Fruit fly (Drosophila melanogaster): Measurements from ENCODE around the gene dnt.

The dnt gene

DNA sequence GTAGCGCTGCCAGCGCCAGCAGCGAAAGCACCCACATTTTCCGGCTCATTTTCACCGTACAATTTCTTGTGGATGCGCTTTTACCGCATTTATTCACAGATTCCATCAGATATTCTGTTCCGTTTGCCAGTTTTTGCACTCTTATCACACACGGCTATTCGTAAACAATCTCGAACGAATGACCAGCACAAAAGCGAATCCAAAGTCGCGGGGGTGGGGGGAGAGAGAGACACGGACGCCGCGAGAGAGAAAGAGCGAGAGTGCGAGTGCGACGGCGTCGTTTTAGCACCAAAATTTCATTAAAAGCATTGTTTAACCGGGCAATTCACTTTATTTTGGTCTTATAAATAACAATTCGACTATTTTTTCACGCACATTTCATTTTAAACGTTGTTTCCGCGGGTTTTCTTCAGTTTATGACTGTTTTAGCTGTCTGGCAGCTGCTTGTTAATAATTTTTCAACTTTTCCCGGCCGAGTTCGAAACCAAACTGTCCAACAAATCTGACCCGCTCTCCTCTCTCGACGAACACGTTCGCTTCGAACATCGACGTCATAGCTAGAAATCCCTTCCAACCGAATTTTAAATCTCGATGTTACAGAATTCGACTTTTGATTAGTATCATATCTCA, at the start of gene dnt:
TSS of gene dnt (minus strand) at position 494 of the 630 bp plus-strand sequence.
- TF ChIP-seq CG8301 (tag; optimal IDR thresholded peaks at IDR 0.05) (no peak), EcR (GFP tag; optimal IDR thresholded peaks at IDR 0.05) (peak; percentile 55)

DNA sequence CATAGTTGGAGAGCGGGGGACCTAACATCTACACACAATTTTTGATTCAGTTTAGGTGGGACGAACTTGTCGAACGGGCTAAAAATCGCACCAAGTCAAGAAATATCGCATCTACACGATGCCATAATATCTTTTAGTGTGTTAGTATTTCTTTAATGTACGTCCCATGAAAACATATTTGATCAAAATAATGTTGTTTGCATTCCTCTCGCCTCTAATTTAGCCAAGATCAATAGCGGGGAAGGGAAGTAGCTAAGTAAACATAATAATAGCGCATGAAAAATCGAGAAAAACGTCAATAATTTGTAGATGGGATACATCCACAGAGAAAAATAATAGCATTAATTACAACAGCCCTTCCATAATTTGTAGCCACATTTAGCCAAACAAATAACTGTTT, 48.9 kb upstream of the dnt start:
- TF ChIP-seq fd96Ca (GFP tag; IDR thresholded peaks at IDR 0.05) (no peak), EcR (GFP tag; optimal IDR thresholded peaks at IDR 0.05) (no peak), Snoo (tag; optimal IDR thresholded peaks at IDR 0.05) (no peak), D1 (tag; optimal IDR thresholded peaks at IDR 0.05) (no peak), CG13204 (GFP tag; optimal IDR thresholded peaks at IDR 0.05) (no peak), Pif1B (GFP tag; optimal IDR thresholded peaks at IDR 0.05) (no peak), CG8301 (tag; optimal IDR thresholded peaks at IDR 0.05) (no peak)

DNA sequence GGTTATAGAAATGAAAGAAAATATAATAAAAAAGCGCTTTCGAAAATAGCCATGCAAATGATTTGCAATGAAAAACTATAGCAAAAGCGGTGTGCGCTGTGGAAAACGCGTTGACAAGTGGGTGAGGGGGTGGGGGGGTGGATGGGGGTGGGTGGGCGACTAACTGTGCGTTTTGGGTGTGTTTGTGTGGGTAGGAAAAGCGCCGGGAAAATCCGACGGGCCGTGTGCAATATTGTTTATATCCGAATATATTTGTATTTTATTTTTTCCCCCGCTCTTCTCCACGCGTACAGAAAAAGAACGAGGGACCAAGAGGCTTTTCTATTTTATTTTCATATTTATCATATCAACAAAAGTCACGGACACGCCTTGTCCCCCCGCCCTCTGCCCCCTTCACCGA, 43.4 kb upstream of the dnt start:
- TF ChIP-seq CG8159 (tag; optimal IDR thresholded peaks at IDR 0.05) (no peak), CG4496 (GFP tag; IDR thresholded peaks at IDR 0.05) (no peak)

DNA sequence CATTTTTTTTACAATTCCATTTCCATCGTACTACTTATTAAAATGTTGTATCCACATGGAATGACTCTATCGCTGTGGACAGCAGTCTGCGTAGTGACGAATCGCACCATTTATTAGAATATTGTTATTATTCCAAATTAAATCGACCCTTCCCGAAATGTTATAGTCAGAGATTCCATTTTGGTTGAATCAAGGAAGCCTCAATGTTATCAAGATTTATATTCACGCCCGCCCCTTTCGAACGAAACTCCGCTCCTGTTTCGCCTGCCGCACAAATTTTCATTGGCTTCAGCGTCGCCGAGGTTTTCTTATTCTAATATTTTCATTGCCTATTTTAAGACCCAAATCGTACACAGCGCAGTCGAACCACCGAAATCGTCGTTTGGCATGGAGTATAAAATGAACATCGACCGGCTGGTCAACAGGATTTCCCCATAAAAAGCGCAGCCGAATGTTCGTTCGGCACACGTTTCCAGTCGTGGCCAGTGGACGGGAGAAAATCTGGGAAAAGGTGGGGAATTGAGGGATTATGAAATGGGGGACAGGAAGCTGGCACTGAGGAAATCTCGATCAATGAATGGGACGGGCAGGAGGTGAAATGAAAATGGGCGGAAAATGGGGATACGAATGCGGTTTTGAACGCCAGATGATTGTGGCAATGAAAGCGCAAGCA, 42.8 kb upstream of the dnt start:
- no peak for TF ChIP-seq Ets98B (GFP tag; IDR thresholded peaks at IDR 0.05)

DNA sequence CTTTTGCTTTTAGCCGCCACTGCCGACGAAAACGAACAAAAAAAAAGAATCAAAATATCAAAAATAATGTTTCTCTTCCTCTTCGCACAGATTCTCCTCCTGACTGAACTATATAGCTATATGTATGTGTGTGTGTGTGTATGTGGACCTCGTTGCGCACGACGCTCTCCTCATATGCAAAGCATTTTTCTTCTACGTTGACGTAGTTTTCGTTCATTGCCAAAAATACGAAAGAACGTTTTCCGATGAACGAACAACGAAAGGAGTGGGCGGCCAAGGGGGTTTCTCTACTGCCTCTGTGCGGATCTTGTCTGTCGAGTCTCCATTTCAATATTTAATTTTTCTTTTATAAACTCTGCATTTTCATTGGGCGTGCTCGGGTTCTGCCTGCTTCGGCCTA, 41.8 kb upstream of the dnt start:
- TF ChIP-seq CG4496 (GFP tag; IDR thresholded peaks at IDR 0.05) = no peak
- TF ChIP-seq CG32121 (GFP tag; IDR thresholded peaks at IDR 0.05) = 0 out of 2 replicates have a peak, but pooled peaks have one; percentile 39

DNA sequence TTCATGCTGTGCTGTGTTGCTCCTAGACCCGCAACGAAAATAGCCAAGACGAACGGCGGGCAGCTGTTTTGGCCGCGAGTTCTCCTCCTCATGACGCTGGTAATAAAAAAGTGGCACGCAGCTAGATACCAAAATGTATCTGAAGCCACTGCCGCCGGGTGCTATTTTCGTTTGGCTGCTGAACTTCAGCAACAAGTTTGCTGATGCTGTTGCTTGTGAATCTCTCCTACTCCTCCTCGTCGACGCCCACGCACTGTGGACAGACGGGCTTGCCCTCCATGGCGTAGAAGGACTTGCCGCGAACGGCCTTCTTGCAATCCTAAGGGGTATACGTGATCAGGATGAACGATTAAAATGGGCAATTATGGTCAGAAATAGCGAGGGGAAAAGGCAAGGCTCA, 40.4 kb upstream of the dnt start:
- TF ChIP-seq fd96Ca (GFP tag; IDR thresholded peaks at IDR 0.05) = no peak
- no peak for TF ChIP-seq gl (tag; optimal IDR thresholded peaks at IDR 0.05)
- TF ChIP-seq CG32121 (GFP tag; IDR thresholded peaks at IDR 0.05) = peak; percentile 17; the same call in 1 of the 2 replicates
- TF ChIP-seq CG13204 (GFP tag; optimal IDR thresholded peaks at IDR 0.05) = no peak

DNA sequence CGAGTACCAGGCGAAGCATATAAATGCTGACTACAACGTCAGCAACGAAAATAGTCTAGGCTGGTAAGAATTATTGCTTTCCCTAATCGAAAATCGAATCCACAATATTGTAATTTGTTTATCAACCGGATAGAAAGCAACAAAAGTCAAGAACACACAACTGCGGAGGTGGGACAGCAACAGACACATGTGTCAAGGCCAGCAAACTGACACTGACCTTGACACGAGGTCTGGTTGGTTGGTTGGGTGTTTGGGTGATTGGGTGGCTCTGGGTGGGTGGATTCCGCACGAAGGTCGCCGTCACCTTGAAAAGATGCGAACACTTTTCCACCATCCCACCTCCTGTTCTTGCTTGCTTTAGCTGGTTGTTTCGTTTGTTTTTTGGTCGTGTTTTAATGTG, 39.6 kb upstream of the dnt start:
- TF ChIP-seq CG34367 (tag; optimal IDR thresholded peaks at IDR 0.05) (no peak), CG8301 (tag; optimal IDR thresholded peaks at IDR 0.05) (no peak), Snoo (tag; optimal IDR thresholded peaks at IDR 0.05) (no peak), EcR (GFP tag; optimal IDR thresholded peaks at IDR 0.05) (no peak), CG17806 (tag; optimal IDR thresholded peaks at IDR 0.05) (no peak), CG14655 (GFP tag; optimal IDR thresholded peaks at IDR 0.05) (no peak), Pif1A (GFP tag; optimal IDR thresholded peaks at IDR 0.05) (no peak), CG13204 (GFP tag; optimal IDR thresholded peaks at IDR 0.05) (no peak), CG8159 (tag; optimal IDR thresholded peaks at IDR 0.05) (no peak)

DNA sequence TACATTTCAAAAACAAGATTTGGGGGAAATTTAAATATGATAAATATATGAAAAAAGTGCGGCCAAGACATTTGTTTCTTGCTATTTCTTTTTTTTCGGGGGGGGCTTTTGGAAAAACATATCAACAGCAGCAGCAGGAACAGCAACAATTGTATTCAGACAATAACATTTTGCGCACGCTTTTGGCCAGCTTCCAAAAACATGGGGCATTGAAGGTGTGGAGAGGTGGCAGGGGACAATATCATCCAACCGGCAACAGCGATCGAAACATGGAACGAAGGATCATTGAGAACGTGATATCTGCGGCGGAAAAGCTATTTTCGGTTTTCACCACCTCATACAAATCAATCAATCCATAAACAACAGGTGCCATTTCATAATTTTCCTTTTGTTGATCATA, 38.9 kb upstream of the dnt start:
- TF ChIP-seq CG15710 (tag; optimal IDR thresholded peaks at IDR 0.05) (no peak), CG17806 (tag; optimal IDR thresholded peaks at IDR 0.05) (no peak), CG10348 (GFP tag; IDR thresholded peaks at IDR 0.05) (no peak), fd96Ca (GFP tag; IDR thresholded peaks at IDR 0.05) (no peak), CG8301 (tag; optimal IDR thresholded peaks at IDR 0.05) (no peak), CG32121 (GFP tag; IDR thresholded peaks at IDR 0.05) (no peak), D1 (tag; optimal IDR thresholded peaks at IDR 0.05) (no peak), EcR (GFP tag; optimal IDR thresholded peaks at IDR 0.05) (no peak), CG14655 (GFP tag; optimal IDR thresholded peaks at IDR 0.05) (no peak), CG12605 (GFP tag; IDR thresholded peaks at IDR 0.05) (no peak), CG9948 (tag; optimal IDR thresholded peaks at IDR 0.05) (no peak), rn (GFP tag; IDR thresholded peaks at IDR 0.05) (no peak), CG34367 (tag; optimal IDR thresholded peaks at IDR 0.05) (no peak), CG8159 (tag; optimal IDR thresholded peaks at IDR 0.05) (no peak), Ets98B (GFP tag; IDR thresholded peaks at IDR 0.05) (no peak), CG4496 (GFP tag; IDR thresholded peaks at IDR 0.05) (no peak), gl (tag; optimal IDR thresholded peaks at IDR 0.05) (no peak), Snoo (tag; optimal IDR thresholded peaks at IDR 0.05) (no peak), Pif1B (GFP tag; optimal IDR thresholded peaks at IDR 0.05) (no peak)
